Fruit fly (Drosophila melanogaster): ENCODE results near the gene CHMP2B.
A peak's percentile ranks its signal among the peaks of the same experiment; 100 is the strongest.

The CHMP2B gene

dm6 chr3L:5182255-5182993 is 43.0 kb downstream of the CHMP2B start (continued):
- peak; percentile 14 for TF ChIP-seq CG6854 (GFP tag; optimal IDR thresholded peaks at IDR 0.05)
- peak; percentile 15 for TF ChIP-seq CG13775 (GFP tag; optimal IDR thresholded peaks at IDR 0.05)
- peak; percentile 4 to 66 for TF ChIP-seq Hr51 (GFP tag; optimal IDR thresholded peaks at IDR 0.05)
- no peak for TF ChIP-seq tup (GFP tag; optimal IDR thresholded peaks at IDR 0.05)
- TF ChIP-seq scrt (GFP tag; optimal IDR thresholded peaks at IDR 0.05) = peak; percentile 35
- TF ChIP-seq fd3F (GFP tag; optimal IDR thresholded peaks at IDR 0.05) = peak; percentile 19
- no peak for TF ChIP-seq Doc2 (GFP tag; IDR thresholded peaks at IDR 0.05)
- no peak for TF ChIP-seq CG11723 (GFP tag; optimal IDR thresholded peaks at IDR 0.05)
- no peak for TF ChIP-seq sens-2 (GFP tag; IDR thresholded peaks at IDR 0.05)
- no peak for TF ChIP-seq CG3726 (GFP tag; IDR thresholded peaks at IDR 0.05)
- no peak for TF ChIP-seq ash1 (GFP tag; optimal IDR thresholded peaks at IDR 0.05)
- no peak for TF ChIP-seq ems (GFP tag; optimal IDR thresholded peaks at IDR 0.05)
- no peak for TF ChIP-seq CG7372 (GFP tag; IDR thresholded peaks at IDR 0.05)
- TF ChIP-seq C15 (GFP tag; IDR thresholded peaks at IDR 0.05) = no peak
- no peak for TF ChIP-seq twi (tag; optimal IDR thresholded peaks at IDR 0.05)
- peak; percentile 5 for TF ChIP-seq Bteb2 (GFP tag; optimal IDR thresholded peaks at IDR 0.05)
- TF ChIP-seq ara (GFP tag; IDR thresholded peaks at IDR 0.05) = 0 out of 2 replicates have a peak, but pooled peaks have one; percentile 47
- no peak for TF ChIP-seq prd (optimal IDR thresholded peaks at IDR 0.05)
- no peak for TF ChIP-seq prd (GFP tag; IDR thresholded peaks at IDR 0.05)
- TF ChIP-seq CG2678 (tag; optimal IDR thresholded peaks at IDR 0.05) = peak; percentile 72
- TF ChIP-seq bsh (GFP tag; optimal IDR thresholded peaks at IDR 0.05) = peak in 1 of 2 experiments; percentile 52
- TF ChIP-seq CG11247 (GFP tag; IDR thresholded peaks at IDR 0.05) = no peak
- 0 out of 2 replicates have a peak, but pooled peaks have one; percentile 28 for TF ChIP-seq MBD-R2 (GFP tag; IDR thresholded peaks at IDR 0.05)
- peak; percentile 26 for TF ChIP-seq HHEX (GFP tag; optimal IDR thresholded peaks at IDR 0.05)
- no peak for TF ChIP-seq CG9437 (GFP tag; optimal IDR thresholded peaks at IDR 0.05)
- no peak for TF ChIP-seq her (GFP tag; optimal IDR thresholded peaks at IDR 0.05)
- no peak for TF ChIP-seq CG7786 (GFP tag; optimal IDR thresholded peaks at IDR 0.05)
- 0 out of 2 replicates have a peak, but pooled peaks have one; percentile 22 for TF ChIP-seq klu (GFP tag; IDR thresholded peaks at IDR 0.05)
- TF ChIP-seq CG14965 (GFP tag; optimal IDR thresholded peaks at IDR 0.05; ENCODE audit: borderline replicate concordance) = no peak
- no peak for TF ChIP-seq Taf1 (GFP tag; IDR thresholded peaks at IDR 0.05)
- TF ChIP-seq CG15073 (GFP tag; optimal IDR thresholded peaks at IDR 0.05) = no peak
- TF ChIP-seq CG15479 (GFP tag; optimal IDR thresholded peaks at IDR 0.05) = no peak
- peak; percentile 36; the same call in 1 of the 3 replicates for TF ChIP-seq CG11695 (GFP tag; IDR thresholded peaks at IDR 0.05)
- no peak for TF ChIP-seq knrl (GFP tag; IDR thresholded peaks at IDR 0.05; ENCODE audit: partially characterized antibody)
- TF ChIP-seq slbo (GFP tag; IDR thresholded peaks at IDR 0.05) = peak; percentile 70
- TF ChIP-seq CG3281 (GFP tag; optimal IDR thresholded peaks at IDR 0.05) = peak; percentile 51
- no peak for TF ChIP-seq H2.0 (GFP tag; IDR thresholded peaks at IDR 0.05)
- TF ChIP-seq CG2202 (tag; optimal IDR thresholded peaks at IDR 0.05) = no peak
- peak; percentile 52 for TF ChIP-seq CG6689 (GFP tag; IDR thresholded peaks at IDR 0.05)
- no peak for TF ChIP-seq NC2α (GFP tag; optimal IDR thresholded peaks at IDR 0.05)
- no peak for TF ChIP-seq CG7745 (tag; optimal IDR thresholded peaks at IDR 0.05)
- TF ChIP-seq jumu (GFP tag; optimal IDR thresholded peaks at IDR 0.05) = peak; percentile 20
- TF ChIP-seq Bdp1 (GFP tag; optimal IDR thresholded peaks at IDR 0.05) = no peak
- no peak for TF ChIP-seq gro (GFP tag; optimal IDR thresholded peaks at IDR 0.05)
- TF ChIP-seq fd96Cb (tag; optimal IDR thresholded peaks at IDR 0.05) = peak; percentile 30
- no peak for TF ChIP-seq CG7928 (GFP tag; optimal IDR thresholded peaks at IDR 0.05)
- TF ChIP-seq crol (GFP tag; IDR thresholded peaks at IDR 0.05) = peak; percentile 63
- no peak for TF ChIP-seq ken (GFP tag; IDR thresholded peaks at IDR 0.05)
- TF ChIP-seq en (GFP tag; optimal IDR thresholded peaks at IDR 0.05) = no peak
- TF ChIP-seq CG2129 (GFP tag; IDR thresholded peaks at IDR 0.05; ENCODE audit: partially characterized antibody) = no peak

Measured in whole organism, embryonic.